Fruit fly (Drosophila melanogaster) whole organism, embryonic: ENCODE data around the gene a10.

Experiments used
- Awh ChIP-seq: fragments of 200-800 bp; sonication (Bioruptor generic); IDR thresholded peaks from 2 replicates; pipeline ENCODE4, ENCODE4 v1.3.6; 2022; ENCODE audit warnings: missing biosample characterization, missing genetic modification characterization
- CG10959 ChIP-seq: fragments of 200-800 bp; sonication (Bioruptor generic); IDR thresholded peaks from 2 replicates; pipeline ENCODE4 v1.3.6; 2022; ENCODE audit warnings: missing biosample characterization, missing genetic modification characterization
- CG11504 ChIP-seq: fragments of 200-800 bp; sonication (Bioruptor generic); optimal IDR thresholded peaks from 3 replicates; lab custom pipeline; 2019; ENCODE audit warnings: missing biosample characterization, mild to moderate bottlenecking, missing genetic modification characterization, moderate library complexity
- CG12155 ChIP-seq: fragments of 200-800 bp; sonication (Bioruptor generic); optimal IDR thresholded peaks from 3 replicates; lab custom pipeline; 2016; ENCODE audit warnings: missing biosample characterization, missing genetic modification characterization
- CG14860 ChIP-seq: fragments of 200-800 bp; sonication (Bioruptor generic); IDR thresholded peaks from 3 replicates; pipeline ENCODE4 v1.3.6; 2022; ENCODE audit warnings: missing biosample characterization, missing genetic modification characterization; ENCODE audit not compliant: partially characterized antibody
- CG18599 ChIP-seq: fragments of 200-800 bp; sonication (Bioruptor generic); optimal IDR thresholded peaks from 3 replicates; lab custom pipeline; 2017; ENCODE audit warnings: missing biosample characterization, missing genetic modification characterization, mild to moderate bottlenecking, moderate library complexity, missing genetic modification reagents
- CG2199 ChIP-seq: fragments of 200-800 bp; sonication (Bioruptor generic); IDR thresholded peaks from 3 replicates; pipeline ENCODE4 v1.3.6; 2022; ENCODE audit warnings: missing biosample characterization, missing genetic modification characterization
- CG33213 ChIP-seq: fragments of 200-800 bp; sonication (Bioruptor generic); optimal IDR thresholded peaks from 3 replicates; lab custom pipeline; 2016; ENCODE audit warnings: missing biosample characterization, missing genetic modification characterization
- CG34224 ChIP-seq: fragments of 200-800 bp; sonication (Bioruptor generic); IDR thresholded peaks from 3 replicates; pipeline ENCODE4 v1.3.6; 2022; ENCODE audit warnings: missing biosample characterization, missing genetic modification characterization; ENCODE audit not compliant: partially characterized antibody
- CG42726 ChIP-seq: fragments of 200-800 bp; sonication (Bioruptor generic); IDR thresholded peaks from 2 replicates; pipeline ENCODE4 v1.3.6; 2022; ENCODE audit warnings: missing biosample characterization, missing genetic modification characterization; ENCODE audit not compliant: partially characterized antibody
- CG4404 ChIP-seq: fragments of 200-800 bp; sonication (Bioruptor generic); IDR thresholded peaks from 2 replicates; pipeline ENCODE4 v1.3.6; 2022; ENCODE audit warnings: missing biosample characterization, missing genetic modification characterization
- CG4707 ChIP-seq: fragments of 200-800 bp; sonication (Bioruptor generic); optimal IDR thresholded peaks from 2 replicates; lab custom pipeline; 2018; ENCODE audit warnings: missing biosample characterization, mild to moderate bottlenecking, missing genetic modification characterization, moderate library complexity
- CG5953 ChIP-seq: fragments of 200-800 bp; sonication (Bioruptor generic); IDR thresholded peaks from 2 replicates; pipeline ENCODE4 v1.3.6; 2022; ENCODE audit warnings: missing biosample characterization, missing genetic modification characterization
- CG7271 ChIP-seq: fragments of 200-800 bp; sonication (Bioruptor generic); optimal IDR thresholded peaks from 2 replicates; lab custom pipeline; 2018; ENCODE audit warnings: missing biosample characterization, mild to moderate bottlenecking, missing genetic modification characterization, moderate library complexity
- CG7745 ChIP-seq: fragments of 200-800 bp; sonication (Bioruptor generic); optimal IDR thresholded peaks from 2 replicates; lab custom pipeline; 2018; ENCODE audit warnings: missing biosample characterization, mild to moderate bottlenecking, missing genetic modification characterization, moderate library complexity
- CG7786 ChIP-seq: fragments of 200-800 bp; sonication (Bioruptor generic); optimal IDR thresholded peaks from 2 replicates; lab custom pipeline; 2016; ENCODE audit warnings: missing biosample characterization, missing genetic modification characterization
- CG9727 ChIP-seq: fragments of 200-800 bp; sonication (Bioruptor generic); optimal IDR thresholded peaks from 3 replicates; lab custom pipeline; 2017; ENCODE audit warnings: missing biosample characterization, mild to moderate bottlenecking, missing genetic modification characterization
- Camta ChIP-seq: fragments of 200-800 bp; sonication (Bioruptor generic); optimal IDR thresholded peaks from 2 replicates; lab custom pipeline; 2016; ENCODE audit warnings: missing biosample characterization, missing genetic modification characterization
- D19B ChIP-seq: fragments of 200-800 bp; sonication (Bioruptor generic); optimal IDR thresholded peaks from 2 replicates; lab custom pipeline; 2017; ENCODE audit warnings: missing biosample characterization, mild to moderate bottlenecking, missing genetic modification characterization
- Dad ChIP-seq: fragments of 200-800 bp; sonication (Bioruptor generic); optimal IDR thresholded peaks from 3 replicates; lab custom pipeline; 2016; ENCODE audit warnings: missing biosample characterization, missing genetic modification characterization
- Ets97D ChIP-seq: fragments of 200-800 bp; sonication (Bioruptor generic); optimal IDR thresholded peaks from 3 replicates; lab custom pipeline; 2016; ENCODE audit warnings: missing biosample characterization, missing genetic modification characterization
- Fer1 ChIP-seq: fragments of 200-800 bp; sonication (Bioruptor generic); optimal IDR thresholded peaks from 2 replicates; lab custom pipeline; 2017; ENCODE audit warnings: missing biosample characterization, mild to moderate bottlenecking, missing genetic modification characterization
- GATAe ChIP-seq: fragments of 200-800 bp; sonication (Bioruptor generic); conservative IDR thresholded peaks from 2 replicates; pipeline ENCODE4 v1.3.6; 2022; ENCODE audit warnings: missing biosample characterization, missing genetic modification characterization
- Gsc ChIP-seq: fragments of 200-800 bp; sonication (Bioruptor generic); IDR thresholded peaks from 2 replicates; pipeline ENCODE4 v1.3.6; 2022; ENCODE audit warnings: missing biosample characterization, missing genetic modification characterization
- H2.0 ChIP-seq: fragments of 200-800 bp; sonication (Bioruptor generic); IDR thresholded peaks from 2 replicates; pipeline ENCODE4 v1.3.6; 2022; ENCODE audit warnings: missing biosample characterization, missing genetic modification characterization
- HmgZ ChIP-seq: fragments of 200-800 bp; sonication (Bioruptor generic); optimal IDR thresholded peaks from 2 replicates; lab custom pipeline; 2018; ENCODE audit warnings: missing biosample characterization, mild to moderate bottlenecking, missing genetic modification characterization
- Hr51 ChIP-seq, 2 experiments: fragments of 200-800 bp; sonication (Bioruptor generic); optimal IDR thresholded peaks; 2 replicates in 1 of 2; 3 replicates in 1 of 2; lab custom pipeline; 2016 to 2018; ENCODE audit warnings: missing biosample characterization in 2 of 2, missing genetic modification characterization in 2 of 2, mild to moderate bottlenecking in 1 of 2, moderate library complexity in 1 of 2
- Mes4 ChIP-seq: fragments of 200-800 bp; sonication (Bioruptor generic); optimal IDR thresholded peaks from 2 replicates; lab custom pipeline; 2016; ENCODE audit warnings: missing biosample characterization, missing genetic modification characterization
- Side ChIP-seq: fragments of 200-800 bp; sonication (Bioruptor generic); optimal IDR thresholded peaks from 2 replicates; lab custom pipeline; 2016; ENCODE audit warnings: missing biosample characterization, missing genetic modification characterization
- Ssrp ChIP-seq: fragments of 200-800 bp; sonication (Bioruptor generic); optimal IDR thresholded peaks from 2 replicates; lab custom pipeline; 2018; ENCODE audit warnings: missing biosample characterization, mild to moderate bottlenecking, missing genetic modification characterization, moderate library complexity
- Vsx1 ChIP-seq: fragments of 200-800 bp; sonication (Bioruptor generic); optimal IDR thresholded peaks from 2 replicates; lab custom pipeline; 2017; ENCODE audit warnings: missing biosample characterization, mild to moderate bottlenecking, missing genetic modification characterization, missing genetic modification reagents
- bbx ChIP-seq: fragments of 200-800 bp; sonication (Bioruptor generic); IDR thresholded peaks from 2 replicates; pipeline ENCODE4 v1.3.6; 2022; ENCODE audit warnings: missing biosample characterization, missing genetic modification characterization; ENCODE audit not compliant: partially characterized antibody
- chm ChIP-seq: fragments of 200-800 bp; sonication (Bioruptor generic); IDR thresholded peaks from 2 replicates; pipeline ENCODE4 v1.3.6; 2022; ENCODE audit warnings: missing biosample characterization, missing genetic modification characterization
- danr ChIP-seq: fragments of 200-800 bp; sonication (Bioruptor generic); IDR thresholded peaks from 2 replicates; pipeline ENCODE4 v1.3.6; 2022; ENCODE audit warnings: missing biosample characterization, missing genetic modification characterization
- esg ChIP-seq: fragments of 200-800 bp; sonication (Bioruptor generic); conservative IDR thresholded peaks from 2 replicates; pipeline ENCODE4 v1.3.6; 2022; ENCODE audit warnings: missing biosample characterization, missing genetic modification characterization
- eve ChIP-seq, 2 experiments: fragments of >200 bp; optimal IDR thresholded peaks; 2 replicates each; lab custom pipeline; 2017; ENCODE audit warnings: missing biosample characterization in 2 of 2, missing genetic modification characterization in 2 of 2
- exex ChIP-seq: fragments of 200-800 bp; sonication (Bioruptor generic); optimal IDR thresholded peaks from 4 replicates; lab custom pipeline; 2018; ENCODE audit warnings: missing biosample characterization, mild to moderate bottlenecking, missing genetic modification characterization, moderate library complexity
- fd3F ChIP-seq: fragments of 200-800 bp; sonication (Bioruptor generic); optimal IDR thresholded peaks from 2 replicates; lab custom pipeline; 2018; ENCODE audit warnings: missing biosample characterization, mild to moderate bottlenecking, missing genetic modification characterization, moderate library complexity
- gem ChIP-seq: fragments of 200-800 bp; sonication (Bioruptor generic); optimal IDR thresholded peaks from 2 replicates; lab custom pipeline; 2019; ENCODE audit warnings: missing biosample characterization, mild to moderate bottlenecking, missing genetic modification characterization, moderate library complexity
- kni ChIP-seq: fragments of 200-800 bp; sonication (Bioruptor generic); optimal IDR thresholded peaks from 3 replicates; lab custom pipeline; 2017; ENCODE audit warnings: mild to moderate bottlenecking, missing biosample characterization, missing genetic modification reagents, missing genetic modification characterization
- knrl ChIP-seq: fragments of 200-800 bp; sonication (Bioruptor generic); IDR thresholded peaks from 3 replicates; pipeline ENCODE4 v1.3.6; 2022; ENCODE audit warnings: missing biosample characterization, missing genetic modification characterization; ENCODE audit not compliant: partially characterized antibody
- lab ChIP-seq: fragments of 200-800 bp; sonication (Bioruptor generic); optimal IDR thresholded peaks from 3 replicates; lab custom pipeline; 2017; ENCODE audit warnings: missing biosample characterization, missing genetic modification characterization, mild to moderate bottlenecking, moderate library complexity, missing genetic modification reagents
- pros ChIP-seq: fragments of 200-800 bp; sonication (Bioruptor generic); optimal IDR thresholded peaks from 3 replicates; lab custom pipeline; 2019; ENCODE audit warnings: missing biosample characterization, mild to moderate bottlenecking, missing genetic modification characterization, moderate library complexity
- ro ChIP-seq: fragments of 200-800 bp; sonication (Bioruptor generic); IDR thresholded peaks from 2 replicates; pipeline ENCODE4 v1.3.6; 2022; ENCODE audit warnings: missing biosample characterization, missing genetic modification characterization
- row ChIP-seq: fragments of 200-800 bp; sonication (Bioruptor generic); IDR thresholded peaks from 3 replicates; pipeline ENCODE4 v1.3.6; 2022; ENCODE audit warnings: missing biosample characterization, missing genetic modification characterization
- sc ChIP-seq, 3 experiments: fragments of >200 bp in 2 of 3; fragments of 200-800 bp in 1 of 3; sonication (Bioruptor generic) in 1 of 3; optimal IDR thresholded peaks; 2 replicates in 2 of 3; 3 replicates in 1 of 3; lab custom pipeline; 2017; ENCODE audit warnings: mild to moderate bottlenecking in 1 of 3, missing biosample characterization in 1 of 3, missing genetic modification characterization in 1 of 3, missing genetic modification reagents in 1 of 3
- sd ChIP-seq: fragments of 200-800 bp; sonication (Bioruptor generic); optimal IDR thresholded peaks from 3 replicates; lab custom pipeline; 2018; ENCODE audit warnings: missing biosample characterization, mild to moderate bottlenecking, missing genetic modification characterization, moderate library complexity
- slou ChIP-seq: fragments of 200-800 bp; sonication (Bioruptor generic); optimal IDR thresholded peaks from 3 replicates; lab custom pipeline; 2016; ENCODE audit warnings: missing biosample characterization, missing genetic modification characterization
- tna ChIP-seq: fragments of 200-800 bp; sonication (Bioruptor generic); IDR thresholded peaks from 2 replicates; pipeline ENCODE4 v1.3.6; 2022; ENCODE audit warnings: missing biosample characterization, missing genetic modification characterization; ENCODE audit not compliant: partially characterized antibody

Gene a10

dm6 chr3L:16985578-16985977, 38.0 kb downstream of the a10 start (continued):
- TF ChIP-seq CG2199 (0 out of 3 replicates have a peak, but pooled peaks have one; percentile 26), CG33213 (GFP tag; lab: Kevin White, UChicago) (no peak), Dad (GFP tag; lab: Kevin White, UChicago) (no peak), row (no peak), danr (GFP tag; lab: Robert Waterston, UW) (no peak), knrl (GFP tag; lab: Robert Waterston, UW) (peak; percentile 29; the same call in 1 of the 3 replicates), sc (optimal IDR thresholded peaks at IDR 0.05; lab: Kevin White, UChicago) (no peak), sc (GFP tag; optimal IDR thresholded peaks at IDR 0.05; lab: Kevin White, UChicago) (no peak), CG4707 (GFP tag; lab: Kevin White, UChicago) (no peak), CG7745 (tag; lab: Kevin White, UChicago) (peak; percentile 83), esg (no peak), gem (tag; lab: Kevin White, UChicago) (no peak), CG42726 (GFP tag; lab: Robert Waterston, UW) (no peak), Vsx1 (peak; percentile 82), chm (no peak), H2.0 (GFP tag; lab: Robert Waterston, UW) (no peak), CG12155 (GFP tag; lab: Kevin White, UChicago) (no peak), CG10959 (GFP tag; lab: Robert Waterston, UW) (no peak), CG7786 (GFP tag; lab: Kevin White, UChicago) (no peak), pros (GFP tag; lab: Kevin White, UChicago) (peak; percentile 8), Ssrp (tag; lab: Kevin White, UChicago) (no peak), Mes4 (GFP tag; lab: Kevin White, UChicago) (no peak)

- TF ChIP-seq danr (GFP tag; lab: Robert Waterston, UW) (no peak), fd3F (GFP tag; lab: Kevin White, UChicago) (no peak), Side (GFP tag; lab: Kevin White, UChicago) (no peak), Hr51 (GFP tag; optimal IDR thresholded peaks at IDR 0.05; lab: Kevin White, UChicago) (no peak), CG34224 (GFP tag; lab: Robert Waterston, UW) (no peak), CG11504 (tag; lab: Kevin White, UChicago) (no peak), CG4404 (GFP tag; lab: Robert Waterston, UW) (no peak), eve (GFP tag; optimal IDR thresholded peaks at IDR 0.05; lab: Kevin White, UChicago) (peak in 1 of 2 experiments; percentile 64), CG7271 (tag; lab: Kevin White, UChicago) (no peak), CG5953 (GFP tag; lab: Robert Waterston, UW) (no peak), HmgZ (tag; lab: Kevin White, UChicago) (peak; percentile 19), sd (tag; lab: Kevin White, UChicago) (peak; percentile 61), CG18599 (no peak), tna (no peak), Camta (no peak), GATAe (GFP tag; lab: Robert Waterston, UW) (peak; percentile 77), slou (GFP tag; lab: Kevin White, UChicago) (no peak), Ets97D (GFP tag; lab: Kevin White, UChicago) (no peak), kni (GFP tag; lab: Kevin White, UChicago) (no peak), lab (GFP tag; lab: Kevin White, UChicago) (peak; percentile 70), bbx (no peak), ro (GFP tag; lab: Robert Waterston, UW) (no peak), Awh (GFP tag; lab: Robert Waterston, UW) (no peak), Fer1 (GFP tag; lab: Kevin White, UChicago) (no peak), exex (tag; lab: Kevin White, UChicago) (peak; percentile 96), D19B (peak; percentile 16), CG9727 (GFP tag; lab: Kevin White, UChicago) (no peak), Gsc (GFP tag; lab: Robert Waterston, UW) (no peak), CG14860 (GFP tag; lab: Robert Waterston, UW) (no peak)
Observed at dm6 chr3L:16984813-16985387, 38.6 kb downstream of the a10 start.
